Fruit fly (Drosophila melanogaster) whole organism, embryonic: ENCODE measurements around the gene CG15741.
A peak's percentile ranks its signal among the peaks of the same experiment; 100 is the strongest.

ENCODE experiments used
- CG10209 ChIP-seq: fragments of 200-800 bp; sonication (Bioruptor generic); optimal IDR thresholded peaks from 3 replicates; lab custom pipeline; 2017; ENCODE audit warnings: missing biosample characterization, mild to moderate bottlenecking, missing genetic modification characterization, missing genetic modification reagents
- CG12104 ChIP-seq: fragments of 200-800 bp; sonication (Bioruptor generic); optimal IDR thresholded peaks from 3 replicates; lab custom pipeline; 2016; ENCODE audit warnings: missing biosample characterization, missing genetic modification characterization
- CG12391 ChIP-seq: fragments of 200-800 bp; sonication (Bioruptor generic); optimal IDR thresholded peaks from 3 replicates; lab custom pipeline; 2018; ENCODE audit warnings: missing biosample characterization, mild to moderate bottlenecking, missing genetic modification characterization, moderate library complexity
- CG12659 ChIP-seq: fragments of 200-800 bp; sonication (Bioruptor generic); optimal IDR thresholded peaks from 3 replicates; lab custom pipeline; 2017; ENCODE audit warnings: mild to moderate bottlenecking, missing biosample characterization, missing genetic modification reagents, missing genetic modification characterization
- CG13424 ChIP-seq: fragments of 200-800 bp; sonication (Bioruptor generic); optimal IDR thresholded peaks from 2 replicates; lab custom pipeline; 2019; ENCODE audit warnings: missing biosample characterization, mild to moderate bottlenecking, missing genetic modification characterization, moderate library complexity
- CG14014 ChIP-seq: fragments of 200-800 bp; sonication (Bioruptor generic); IDR thresholded peaks from 2 replicates; pipeline ENCODE4 v1.3.6; 2022; ENCODE audit warnings: missing biosample characterization, missing genetic modification characterization
- CG15696 ChIP-seq: fragments of 200-800 bp; sonication (Bioruptor generic); optimal IDR thresholded peaks from 2 replicates; lab custom pipeline; 2019; ENCODE audit warnings: missing biosample characterization, mild to moderate bottlenecking, missing genetic modification characterization, moderate library complexity
- CG16863 ChIP-seq: fragments of 200-800 bp; sonication (Bioruptor generic); optimal IDR thresholded peaks from 3 replicates; lab custom pipeline; 2016; ENCODE audit warnings: missing biosample characterization, missing genetic modification characterization
- CG17912 ChIP-seq: fragments of 200-800 bp; sonication (Bioruptor generic); optimal IDR thresholded peaks from 2 replicates; lab custom pipeline; 2018; ENCODE audit warnings: missing biosample characterization, mild to moderate bottlenecking, missing genetic modification characterization
- CG18011 ChIP-seq: fragments of 200-800 bp; sonication (Bioruptor generic); optimal IDR thresholded peaks from 2 replicates; lab custom pipeline; 2017; ENCODE audit warnings: missing biosample characterization, missing genetic modification characterization, mild to moderate bottlenecking, moderate library complexity, missing genotype
- CG2875 ChIP-seq: fragments of 200-800 bp; sonication (Bioruptor generic); optimal IDR thresholded peaks from 2 replicates; lab custom pipeline; 2017; ENCODE audit warnings: missing biosample characterization, mild to moderate bottlenecking, missing genetic modification characterization, missing genetic modification reagents
- CG30431 ChIP-seq: fragments of 200-800 bp; sonication (Bioruptor generic); optimal IDR thresholded peaks from 2 replicates; lab custom pipeline; 2017; ENCODE audit warnings: missing biosample characterization, missing genetic modification characterization
- CG34376 ChIP-seq: fragments of 200-800 bp; sonication (Bioruptor generic); optimal IDR thresholded peaks from 2 replicates; lab custom pipeline; 2018; ENCODE audit warnings: missing biosample characterization, mild to moderate bottlenecking, missing genetic modification characterization
- CG4404 ChIP-seq: fragments of 200-800 bp; sonication (Bioruptor generic); IDR thresholded peaks from 2 replicates; pipeline ENCODE4 v1.3.6; 2022; ENCODE audit warnings: missing biosample characterization, missing genetic modification characterization
- CG5180 ChIP-seq: fragments of 200-800 bp; sonication (Bioruptor generic); optimal IDR thresholded peaks from 3 replicates; lab custom pipeline; 2017; ENCODE audit warnings: missing biosample characterization, missing genetic modification characterization, mild to moderate bottlenecking, moderate library complexity, missing genetic modification reagents
- CG6654 ChIP-seq: fragments of 200-800 bp; sonication (Bioruptor generic); optimal IDR thresholded peaks from 2 replicates; lab custom pipeline; 2017; ENCODE audit warnings: missing biosample characterization, mild to moderate bottlenecking, missing genetic modification characterization
- CG7357 ChIP-seq: fragments of 200-800 bp; sonication (Bioruptor generic); IDR thresholded peaks from 3 replicates; pipeline ENCODE4 v1.3.6; 2022; ENCODE audit warnings: missing biosample characterization, missing genetic modification characterization
- CG8281 ChIP-seq: fragments of 200-800 bp; sonication (Bioruptor generic); optimal IDR thresholded peaks from 2 replicates; lab custom pipeline; 2018; ENCODE audit warnings: missing biosample characterization, mild to moderate bottlenecking, missing genetic modification characterization, moderate library complexity
- D ChIP-seq, 2 experiments: fragments of 200-800 bp in 1 of 2; fragments of >200 bp in 1 of 2; sonication (Bioruptor generic) in 1 of 2; optimal IDR thresholded peaks; 2 replicates in 1 of 2; 3 replicates in 1 of 2; lab custom pipeline; 2017; ENCODE audit warnings: mild to moderate bottlenecking in 1 of 2, missing biosample characterization in 1 of 2, missing genetic modification characterization in 1 of 2, missing genetic modification reagents in 1 of 2
- Dp ChIP-seq: fragments of 200-800 bp; sonication (Bioruptor generic); optimal IDR thresholded peaks from 2 replicates; lab custom pipeline; 2018; ENCODE audit warnings: missing biosample characterization, mild to moderate bottlenecking, missing genetic modification characterization, moderate library complexity
- E2f1 ChIP-seq: fragments of 200-800 bp; sonication (Bioruptor generic); IDR thresholded peaks from 2 replicates; pipeline ENCODE4 v1.3.6; 2022; ENCODE audit warnings: missing biosample characterization, missing genetic modification characterization
- E2f2 ChIP-seq: fragments of 200-800 bp; sonication (Bioruptor generic); IDR thresholded peaks from 2 replicates; pipeline ENCODE4 v1.3.6; 2022; ENCODE audit warnings: missing biosample characterization, missing genetic modification characterization
- Fer3 ChIP-seq: fragments of 200-800 bp; sonication (Bioruptor generic); optimal IDR thresholded peaks from 2 replicates; lab custom pipeline; 2018; ENCODE audit warnings: missing biosample characterization, mild to moderate bottlenecking, missing genetic modification characterization, moderate library complexity
- H15 ChIP-seq: fragments of 200-800 bp; sonication (Bioruptor generic); IDR thresholded peaks from 3 replicates; pipeline ENCODE4 v1.3.6; 2022; ENCODE audit warnings: missing biosample characterization, missing genetic modification characterization
- HHEX ChIP-seq: fragments of 200-800 bp; sonication (Bioruptor generic); optimal IDR thresholded peaks from 3 replicates; lab custom pipeline; 2017; ENCODE audit warnings: missing biosample characterization, mild to moderate bottlenecking, missing genetic modification characterization, missing genetic modification reagents
- HLH4C ChIP-seq: fragments of 200-800 bp; sonication (Bioruptor generic); IDR thresholded peaks from 3 replicates; pipeline ENCODE4 v1.3.6; 2022; ENCODE audit warnings: missing biosample characterization, missing genetic modification characterization; ENCODE audit not compliant: partially characterized antibody
- Hey ChIP-seq: fragments of 200-800 bp; sonication (Bioruptor generic); optimal IDR thresholded peaks from 3 replicates; lab custom pipeline; 2018; ENCODE audit warnings: missing biosample characterization, mild to moderate bottlenecking, missing genetic modification characterization
- Hr78 ChIP-seq, 2 experiments: fragments of 200-800 bp in 1 of 2; fragments of >200 bp in 1 of 2; sonication (Bioruptor generic) in 1 of 2; optimal IDR thresholded peaks; 2 replicates each; lab custom pipeline; 2017 to 2019; ENCODE audit warnings: missing biosample characterization in 2 of 2, missing genetic modification characterization in 2 of 2, mild to moderate bottlenecking in 1 of 2, moderate library complexity in 1 of 2
- Kr ChIP-seq: fragments of 200-800 bp; sonication (Bioruptor generic); optimal IDR thresholded peaks from 2 replicates; lab custom pipeline; 2017; ENCODE audit warnings: missing biosample characterization, mild to moderate bottlenecking, missing genetic modification characterization
- Sox102F ChIP-seq: fragments of 200-800 bp; sonication (Bioruptor generic); optimal IDR thresholded peaks from 2 replicates; lab custom pipeline; 2018; ENCODE audit warnings: missing biosample characterization, mild to moderate bottlenecking, missing genetic modification characterization, moderate library complexity
- Stat92E ChIP-seq, 3 experiments: fragments of >200 bp in 2 of 3; fragments of 200-800 bp in 1 of 3; sonication (Bioruptor generic) in 1 of 3; optimal IDR thresholded peaks; 2 replicates each; lab custom pipeline; 2017 to 2019; ENCODE audit warnings: missing biosample characterization in 3 of 3, missing genetic modification characterization in 3 of 3, mild to moderate bottlenecking in 1 of 3, moderate library complexity in 1 of 3
- Tbp ChIP-seq: fragments of >200 bp; optimal IDR thresholded peaks from 2 replicates; lab custom pipeline; 2018; ENCODE audit warnings: missing biosample characterization, missing genetic modification characterization
- btn ChIP-seq: fragments of 200-800 bp; sonication (Bioruptor generic); optimal IDR thresholded peaks from 2 replicates; lab custom pipeline; 2016; ENCODE audit warnings: missing biosample characterization, missing genetic modification characterization
- cad ChIP-seq: fragments of >200 bp; optimal IDR thresholded peaks from 2 replicates; lab custom pipeline; 2017; ENCODE audit warnings: missing biosample characterization, missing genetic modification characterization
- fru ChIP-seq: fragments of >200 bp; optimal IDR thresholded peaks from 2 replicates; lab custom pipeline; 2017
- h ChIP-seq: fragments of >200 bp; optimal IDR thresholded peaks from 2 replicates; lab custom pipeline; 2017
- pita ChIP-seq: fragments of 200-800 bp; sonication (Bioruptor generic); optimal IDR thresholded peaks from 2 replicates; lab custom pipeline; 2017; ENCODE audit warnings: missing biosample characterization, mild to moderate bottlenecking, missing genetic modification characterization
- pzg ChIP-seq: fragments of 200-800 bp; sonication (Bioruptor generic); optimal IDR thresholded peaks from 3 replicates; lab custom pipeline; 2018; ENCODE audit warnings: missing biosample characterization, mild to moderate bottlenecking, missing genetic modification characterization, moderate library complexity
- ranshi ChIP-seq: fragments of 200-800 bp; sonication (Bioruptor generic); IDR thresholded peaks from 2 replicates; pipeline ENCODE4 v1.3.6; 2022; ENCODE audit warnings: missing biosample characterization, missing genetic modification characterization
- run ChIP-seq: fragments of 200-800 bp; sonication (Bioruptor generic); optimal IDR thresholded peaks from 3 replicates; lab custom pipeline; 2018; ENCODE audit warnings: missing biosample characterization, mild to moderate bottlenecking, missing genetic modification characterization
- sc ChIP-seq, 3 experiments: fragments of >200 bp in 2 of 3; fragments of 200-800 bp in 1 of 3; sonication (Bioruptor generic) in 1 of 3; optimal IDR thresholded peaks; 2 replicates in 2 of 3; 3 replicates in 1 of 3; lab custom pipeline; 2017; ENCODE audit warnings: mild to moderate bottlenecking in 1 of 3, missing biosample characterization in 1 of 3, missing genetic modification characterization in 1 of 3, missing genetic modification reagents in 1 of 3
- slp2 ChIP-seq: fragments of 200-800 bp; sonication (Bioruptor generic); optimal IDR thresholded peaks from 2 replicates; lab custom pipeline; 2016; ENCODE audit warnings: missing biosample characterization, missing genetic modification characterization
- twi ChIP-seq: fragments of 200-800 bp; optimal IDR thresholded peaks from 2 replicates; lab custom pipeline; 2019; ENCODE audit warnings: missing biosample characterization, mild to moderate bottlenecking, missing genetic modification characterization, moderate library complexity
- unc-4 ChIP-seq: fragments of 200-800 bp; sonication (Bioruptor generic); IDR thresholded peaks from 2 replicates; pipeline ENCODE4 v1.3.6; 2022; ENCODE audit warnings: missing biosample characterization, missing genetic modification characterization; ENCODE audit not compliant: partially characterized antibody
- vnd ChIP-seq: fragments of 200-800 bp; sonication (Bioruptor generic); IDR thresholded peaks from 3 replicates; pipeline ENCODE4 v1.3.6; 2022; ENCODE audit warnings: missing biosample characterization, missing genetic modification characterization; ENCODE audit not compliant: partially characterized antibody
- wek ChIP-seq: fragments of 200-800 bp; sonication (Bioruptor generic); optimal IDR thresholded peaks from 3 replicates; lab custom pipeline; 2018; ENCODE audit warnings: missing biosample characterization, mild to moderate bottlenecking, missing genetic modification characterization, moderate library complexity
- yki ChIP-seq: fragments of >200 bp; optimal IDR thresholded peaks from 3 replicates; lab custom pipeline; 2018
- z ChIP-seq: fragments of 200-800 bp; sonication (Bioruptor generic); IDR thresholded peaks from 3 replicates; pipeline ENCODE4 v1.3.6; 2022; ENCODE audit warnings: missing biosample characterization, missing genetic modification characterization

Gene CG15741

DNA sequence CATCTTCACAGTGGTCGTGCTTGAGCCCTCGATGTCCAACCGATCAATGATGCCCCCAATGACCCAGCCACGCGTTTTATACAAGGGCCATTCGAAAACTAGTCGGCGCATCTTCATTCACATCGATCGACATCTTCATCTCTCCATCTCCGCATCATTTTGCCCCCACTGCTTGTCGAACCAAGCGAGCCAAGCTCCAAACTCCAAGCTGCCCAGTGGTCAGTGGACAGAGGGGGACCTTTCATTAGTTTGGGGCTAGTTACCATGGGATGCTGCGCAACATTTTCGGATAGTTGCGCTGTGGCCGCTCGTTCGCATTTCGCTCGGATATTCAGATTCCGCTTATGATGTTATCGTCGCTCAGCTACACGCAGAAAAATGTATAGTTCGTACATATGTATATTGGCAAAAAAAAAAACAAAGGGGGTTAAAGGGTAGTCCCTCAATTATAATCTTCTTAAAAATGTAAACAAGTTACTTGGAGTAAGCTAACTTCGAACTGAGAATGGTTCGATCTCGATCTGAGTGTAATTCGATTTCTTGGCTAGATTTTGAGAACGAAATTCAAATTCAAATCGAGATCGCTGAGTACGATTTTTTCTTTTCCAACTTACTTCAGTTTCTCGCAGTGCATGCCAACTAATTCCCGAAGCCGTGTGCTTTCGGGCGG is 8.4 kb upstream of the CG15741 start, which contains the start of gene CG15740 (continued):
- no peak for TF ChIP-seq sc (optimal IDR thresholded peaks at IDR 0.05; lab: Kevin White, UChicago)
- no peak for TF ChIP-seq sc (GFP tag; optimal IDR thresholded peaks at IDR 0.05; lab: Kevin White, UChicago)
- no peak for TF ChIP-seq twi (tag; lab: Kevin White, UChicago)
- TF ChIP-seq E2f1 (GFP tag; lab: Robert Waterston, UW) = 0 out of 2 replicates have a peak, but pooled peaks have one; percentile 44
- peak; percentile 39; the same call in 1 of the 2 replicates for TF ChIP-seq ranshi (GFP tag; lab: Robert Waterston, UW)
- no peak for TF ChIP-seq CG2875 (GFP tag; lab: Kevin White, UChicago)
- TF ChIP-seq pzg (GFP tag; lab: Kevin White, UChicago) = no peak
- peak; percentile 12 for TF ChIP-seq CG5180 (GFP tag; lab: Kevin White, UChicago)
- peak; percentile 29 for TF ChIP-seq CG16863
- TF ChIP-seq run = no peak
- no peak for TF ChIP-seq pita (GFP tag; lab: Kevin White, UChicago)
- no peak for TF ChIP-seq Hr78 (GFP tag; optimal IDR thresholded peaks at IDR 0.05; lab: Kevin White, UChicago)
- peak; percentile 12 for TF ChIP-seq CG12391 (tag; lab: Kevin White, UChicago)
- TF ChIP-seq Dp (GFP tag; lab: Kevin White, UChicago) = no peak
- TF ChIP-seq Hey (tag; lab: Kevin White, UChicago) = no peak
- TF ChIP-seq CG7357 (GFP tag; lab: Robert Waterston, UW) = 0 out of 3 replicates have a peak, but pooled peaks have one; percentile 25
- TF ChIP-seq Sox102F (GFP tag; lab: Kevin White, UChicago) = peak; percentile 63
- no peak for TF ChIP-seq CG30431 (GFP tag; lab: Kevin White, UChicago)
- no peak for TF ChIP-seq CG18011
- no peak for TF ChIP-seq CG8281 (tag; lab: Kevin White, UChicago)
- no peak for TF ChIP-seq unc-4
- no peak for TF ChIP-seq HLH4C (GFP tag; lab: Robert Waterston, UW)
- peak; percentile 5 for TF ChIP-seq CG12659
- no peak for TF ChIP-seq CG6654
- peak; percentile 38 for TF ChIP-seq CG13424 (tag; lab: Kevin White, UChicago)
- TF ChIP-seq CG10209 (GFP tag; lab: Kevin White, UChicago) = peak; percentile 2
- no peak for TF ChIP-seq h
- peak; percentile 24 for TF ChIP-seq Fer3
- no peak for TF ChIP-seq fru (lab: Kevin White, UChicago)
- TF ChIP-seq cad (GFP tag; lab: Kevin White, UChicago) = no peak
- TF ChIP-seq btn (GFP tag; lab: Kevin White, UChicago) = no peak
- no peak for TF ChIP-seq wek
- no peak for TF ChIP-seq vnd
- TF ChIP-seq CG4404 (GFP tag; lab: Robert Waterston, UW) = 0 out of 2 replicates have a peak, but pooled peaks have one; percentile 21
- no peak for TF ChIP-seq CG12104
- no peak for TF ChIP-seq z (GFP tag; lab: Robert Waterston, UW)
- no peak for TF ChIP-seq CG15696 (tag; lab: Kevin White, UChicago)
- TF ChIP-seq E2f2 = peak; percentile 37; the same call in 1 of the 2 replicates
- TF ChIP-seq D (optimal IDR thresholded peaks at IDR 0.05; lab: Kevin White, UChicago) = no peak
- no peak for TF ChIP-seq D (GFP tag; optimal IDR thresholded peaks at IDR 0.05; lab: Kevin White, UChicago)
- TF ChIP-seq Kr (GFP tag; lab: Kevin White, UChicago) = no peak
- peak; percentile 25; the same call in 1 of the 2 replicates for TF ChIP-seq CG14014 (GFP tag; lab: Robert Waterston, UW)
- TF ChIP-seq HHEX (GFP tag; lab: Kevin White, UChicago) = peak; percentile 14
- no peak for TF ChIP-seq CG34376 (GFP tag; lab: Kevin White, UChicago)
- no peak for TF ChIP-seq slp2
- TF ChIP-seq CG17912 (GFP tag; lab: Kevin White, UChicago) = no peak
- TF ChIP-seq Stat92E (GFP tag; optimal IDR thresholded peaks at IDR 0.05; lab: Kevin White, UChicago) = no peak
- no peak for TF ChIP-seq yki (lab: Kevin White, UChicago)
- TF ChIP-seq H15 = peak; percentile 61; the same call in 1 of the 3 replicates
- no peak for TF ChIP-seq Tbp (GFP tag; lab: Kevin White, UChicago)
